Worm (Caenorhabditis elegans): ENCODE results near the gene lips-1.

The lips-1 gene

ce11 chrX:12500777-12501176 is 8.2 kb downstream of the lips-1 start (continued):
- TF ChIP-seq lin-13 (GFP tag; optimal IDR thresholded peaks at IDR 0.05) (peak; percentile 47), nhr-21 (tag; optimal IDR thresholded peaks at IDR 0.05) (peak; percentile 98), nhr-77 (tag; optimal IDR thresholded peaks at IDR 0.05) (no peak), sma-3 (GFP tag; optimal IDR thresholded peaks at IDR 0.05) (peak; percentile 97), ztf-4 (tag; optimal IDR thresholded peaks at IDR 0.05) (peak; percentile 19), nhr-129 (tag; optimal IDR thresholded peaks at IDR 0.05) (peak; percentile 88)

- TF ChIP-seq nhr-129 (tag; optimal IDR thresholded peaks at IDR 0.05), result no peak
- no peak for TF ChIP-seq unc-62 (GFP tag; optimal IDR thresholded peaks at IDR 0.05)
- no peak for TF ChIP-seq ZK546.5 (tag; optimal IDR thresholded peaks at IDR 0.05)
- TF ChIP-seq unc-55 (GFP tag; optimal IDR thresholded peaks at IDR 0.05), result no peak
- TF ChIP-seq mbf-1 (tag; optimal IDR thresholded peaks at IDR 0.05), result no peak
- no peak for TF ChIP-seq lin-13 (GFP tag; optimal IDR thresholded peaks at IDR 0.05)
- no peak for TF ChIP-seq ztf-11 (tag; optimal IDR thresholded peaks at IDR 0.05)
- TF ChIP-seq aly-2 (tag; optimal IDR thresholded peaks at IDR 0.05), result no peak
- TF ChIP-seq mdl-1 (tag; optimal IDR thresholded peaks at IDR 0.05), result no peak
- TF ChIP-seq ama-1 (optimal IDR thresholded peaks at IDR 0.05), result no peak
- no peak for TF ChIP-seq sem-4 (tag; optimal IDR thresholded peaks at IDR 0.05)
- no peak for TF ChIP-seq unc-39 (tag; optimal IDR thresholded peaks at IDR 0.05)
- no peak for TF ChIP-seq nhr-6 (tag; optimal IDR thresholded peaks at IDR 0.05)
- no peak for TF ChIP-seq blmp-1 (tag; optimal IDR thresholded peaks at IDR 0.05; ENCODE audit: insufficient read depth)
- no peak for TF ChIP-seq lsy-2 (tag; optimal IDR thresholded peaks at IDR 0.05)
- TF ChIP-seq crh-2 (tag; optimal IDR thresholded peaks at IDR 0.05), result no peak
Measured at ce11 chrX:12503288-12503803, 10.8 kb downstream of the lips-1 start, which contains the start of gene sdz-19. Gene sdz-19 (minus strand): TSS chrX:12503338.

ce11 chrX:12509334-12509944 is 16.9 kb downstream of the lips-1 start:
- no peak for TF ChIP-seq elt-1 (tag; optimal IDR thresholded peaks at IDR 0.05)
- peak; percentile 71 for TF ChIP-seq nhr-21 (tag; optimal IDR thresholded peaks at IDR 0.05)
- TF ChIP-seq F13H6.1 (tag; optimal IDR thresholded peaks at IDR 0.05), result peak; percentile 89
- TF ChIP-seq blmp-1 (tag; optimal IDR thresholded peaks at IDR 0.05; ENCODE audit: insufficient read depth), result peak; percentile 44
- TF ChIP-seq egl-27 (tag; optimal IDR thresholded peaks at IDR 0.05), result peak; percentile 48
- no peak for TF ChIP-seq zag-1 (tag; optimal IDR thresholded peaks at IDR 0.05)
- TF ChIP-seq lin-13 (GFP tag; optimal IDR thresholded peaks at IDR 0.05), result peak; percentile 47
- peak; percentile 39 for TF ChIP-seq ama-1 (optimal IDR thresholded peaks at IDR 0.05)
- peak; percentile 90 for TF ChIP-seq nhr-129 (tag; optimal IDR thresholded peaks at IDR 0.05)
- no peak for TF ChIP-seq skn-1 (tag; optimal IDR thresholded peaks at IDR 0.05)
- peak; percentile 96 for TF ChIP-seq sma-9 (GFP tag; optimal IDR thresholded peaks at IDR 0.05)
- TF ChIP-seq sma-9 (tag; optimal IDR thresholded peaks at IDR 0.05), result no peak
- no peak for TF ChIP-seq nhr-237 (tag; optimal IDR thresholded peaks at IDR 0.05)
- peak; percentile 38 for TF ChIP-seq gmeb-1 (tag; optimal IDR thresholded peaks at IDR 0.05)
- peak; percentile 56 for TF ChIP-seq C34F6.9 (tag; optimal IDR thresholded peaks at IDR 0.05)
- no peak for TF ChIP-seq nhr-10 (tag; optimal IDR thresholded peaks at IDR 0.05)
- peak; percentile 16 for TF ChIP-seq ztf-4 (tag; optimal IDR thresholded peaks at IDR 0.05)
- no peak for TF ChIP-seq nhr-77 (tag; optimal IDR thresholded peaks at IDR 0.05)
- peak; percentile 88 for TF ChIP-seq crh-2 (tag; optimal IDR thresholded peaks at IDR 0.05)
- no peak for TF ChIP-seq ztf-11 (tag; optimal IDR thresholded peaks at IDR 0.05)
- TF ChIP-seq snpc-4 (tag; optimal IDR thresholded peaks at IDR 0.05), result no peak
- peak; percentile 89 for TF ChIP-seq fos-1 (tag; optimal IDR thresholded peaks at IDR 0.05)
- TF ChIP-seq nhr-11 (tag; optimal IDR thresholded peaks at IDR 0.05), result no peak
- no peak for TF ChIP-seq nhr-23 (tag; optimal IDR thresholded peaks at IDR 0.05)
- TF ChIP-seq unc-55 (GFP tag; optimal IDR thresholded peaks at IDR 0.05), result no peak
- TF ChIP-seq nhr-25 (tag; optimal IDR thresholded peaks at IDR 0.05), result peak; percentile 57
- TF ChIP-seq sma-3 (GFP tag; optimal IDR thresholded peaks at IDR 0.05), result peak; percentile 83
- no peak for TF ChIP-seq ceh-16 (tag; optimal IDR thresholded peaks at IDR 0.05)
- peak in 1 of 2 experiments; percentile 69 for TF ChIP-seq lsy-2 (tag; optimal IDR thresholded peaks at IDR 0.05)
- peak; percentile 47 for TF ChIP-seq nhr-6 (tag; optimal IDR thresholded peaks at IDR 0.05)
- TF ChIP-seq alr-1 (tag; optimal IDR thresholded peaks at IDR 0.05), result no peak
- TF ChIP-seq sem-4 (tag; optimal IDR thresholded peaks at IDR 0.05), result peak; percentile 62
- TF ChIP-seq Y55F3AM.14 (GFP tag; optimal IDR thresholded peaks at IDR 0.05), result peak; percentile 31
- TF ChIP-seq lin-11 (tag; optimal IDR thresholded peaks at IDR 0.05), result no peak
- no peak for TF ChIP-seq peb-1 (tag; optimal IDR thresholded peaks at IDR 0.05)
- peak; percentile 64 for TF ChIP-seq mab-5 (tag; optimal IDR thresholded peaks at IDR 0.05)
- TF ChIP-seq mdl-1 (tag; optimal IDR thresholded peaks at IDR 0.05), result peak in 1 of 2 experiments; percentile 24

All from whole organism, L2 larva.